Fruit fly (Drosophila melanogaster): ENCODE data around the gene CG12003.

Gene CG12003

dm6 chr3L:1576489-1577106 is 11.4 kb downstream of the CG12003 start, which contains the start of gene CG13917 (continued):
- TF ChIP-seq CG16815 (GFP tag; optimal IDR thresholded peaks at IDR 0.05) (no peak), kay (GFP tag; optimal IDR thresholded peaks at IDR 0.05) (peak; percentile 1), pita (GFP tag; optimal IDR thresholded peaks at IDR 0.05) (peak; percentile 65), CG4360 (GFP tag; IDR thresholded peaks at IDR 0.05) (peak; percentile 88), ftz-f1 (GFP tag; optimal IDR thresholded peaks at IDR 0.05) (no peak), CG2712 (tag; optimal IDR thresholded peaks at IDR 0.05) (peak; percentile 22), CG7987 (GFP tag; optimal IDR thresholded peaks at IDR 0.05) (no peak), Stat92E (GFP tag; optimal IDR thresholded peaks at IDR 0.05) (peak in 1 of 3 experiments; percentile 39), cas (GFP tag; IDR thresholded peaks at IDR 0.05) (0 out of 2 replicates have a peak, but pooled peaks have one; percentile 21), chm (GFP tag; IDR thresholded peaks at IDR 0.05) (peak; percentile 70), Adf1 (GFP tag; IDR thresholded peaks at IDR 0.05) (no peak), CG33213 (GFP tag; optimal IDR thresholded peaks at IDR 0.05) (peak; percentile 76), ham (GFP tag; IDR thresholded peaks at IDR 0.05) (no peak), CG10267 (tag; optimal IDR thresholded peaks at IDR 0.05) (peak; percentile 77), ato (GFP tag; IDR thresholded peaks at IDR 0.05; ENCODE audit: partially characterized antibody) (no peak), Myb (GFP tag; optimal IDR thresholded peaks at IDR 0.05) (peak; percentile 97), run (tag; optimal IDR thresholded peaks at IDR 0.05) (peak; percentile 25), CG2116 (GFP tag; optimal IDR thresholded peaks at IDR 0.05) (peak; percentile 33), Taf1 (GFP tag; IDR thresholded peaks at IDR 0.05) (no peak), Deaf1 (tag; optimal IDR thresholded peaks at IDR 0.05) (peak; percentile 21), Eip74EF (GFP tag; optimal IDR thresholded peaks at IDR 0.05) (no peak), Sry-δ (GFP tag; optimal IDR thresholded peaks at IDR 0.05) (peak; percentile 48), phol (tag; optimal IDR thresholded peaks at IDR 0.05) (peak; percentile 59), CG13424 (tag; optimal IDR thresholded peaks at IDR 0.05) (no peak), trem (tag; optimal IDR thresholded peaks at IDR 0.05) (peak; percentile 66), Med (GFP tag) (peak; percentile 87), CG1603 (tag; optimal IDR thresholded peaks at IDR 0.05) (peak; percentile 66), Dip3 (GFP tag; optimal IDR thresholded peaks at IDR 0.05) (no peak), Tbp (GFP tag; optimal IDR thresholded peaks at IDR 0.05) (no peak), CG17186 (GFP tag; optimal IDR thresholded peaks at IDR 0.05) (peak; percentile 1), zen (tag; optimal IDR thresholded peaks at IDR 0.05) (peak; percentile 31), CG4820 (GFP tag; optimal IDR thresholded peaks at IDR 0.05) (no peak), HmgZ (tag; optimal IDR thresholded peaks at IDR 0.05) (peak; percentile 34), lab (GFP tag; optimal IDR thresholded peaks at IDR 0.05) (peak; percentile 21), CG12659 (GFP tag; optimal IDR thresholded peaks at IDR 0.05) (peak; percentile 48), Xbp1 (GFP tag; optimal IDR thresholded peaks at IDR 0.05) (no peak), Nf-YC (tag; optimal IDR thresholded peaks at IDR 0.05) (peak; percentile 24), CG9437 (GFP tag; optimal IDR thresholded peaks at IDR 0.05) (no peak), CG9817 (tag; optimal IDR thresholded peaks at IDR 0.05) (no peak), Dek (tag; optimal IDR thresholded peaks at IDR 0.05) (peak; percentile 40), CG3847 (GFP tag; IDR thresholded peaks at IDR 0.05) (peak; percentile 84), Scr (GFP tag; IDR thresholded peaks at IDR 0.05; ENCODE audit: partially characterized antibody) (0 out of 2 replicates have a peak, but pooled peaks have one; percentile 19), Ets97D (GFP tag; optimal IDR thresholded peaks at IDR 0.05) (peak; percentile 95), CG7745 (tag; optimal IDR thresholded peaks at IDR 0.05) (no peak), vvl (GFP tag; IDR thresholded peaks at IDR 0.05) (peak; percentile 76), Doc3 (GFP tag; IDR thresholded peaks at IDR 0.05; ENCODE audit: partially characterized antibody) (no peak), CTCF (GFP tag; optimal IDR thresholded peaks at IDR 0.05) (peak; percentile 28), CG17829 (tag; optimal IDR thresholded peaks at IDR 0.05) (peak; percentile 25), abd-A (tag; optimal IDR thresholded peaks at IDR 0.05) (peak; percentile 27)

Measured in whole organism, embryonic.